Worm (Caenorhabditis elegans) whole organism, early embryonic: ENCODE measurements around the gene F38B6.6.

Experiments
- B0310.2 ChIP-seq: sonication (generic microtip); optimal IDR thresholded peaks from 2 replicates; lab custom pipeline; 2016; ENCODE audit warnings: mild to moderate bottlenecking, missing genetic modification characterization, missing compliant biosample characterization
- F13C5.2 ChIP-seq: sonication (generic microtip); optimal IDR thresholded peaks from 2 replicates; lab custom pipeline; 2017; ENCODE audit warnings: mild to moderate bottlenecking, missing genetic modification characterization, inconsistent platforms, missing compliant biosample characterization
- aly-1 ChIP-seq: sonication (generic microtip); optimal IDR thresholded peaks from 2 replicates; lab custom pipeline; 2016; ENCODE audit warnings: missing genetic modification characterization, missing compliant biosample characterization
- ama-1 ChIP-seq: fragments of 150-350 bp; optimal IDR thresholded peaks from 2 replicates; lab custom pipeline; 2014
- ceh-13 ChIP-seq: fragments of 200-800 bp; sonication (Bioruptor generic); optimal IDR thresholded peaks from 2 replicates; lab custom pipeline; 2018; ENCODE audit warnings: mild to moderate bottlenecking, missing genetic modification characterization, missing compliant biosample characterization
- ceh-36 ChIP-seq: sonication (generic microtip); optimal IDR thresholded peaks from 2 replicates; lab custom pipeline; 2016; ENCODE audit warnings: missing genetic modification characterization, inconsistent platforms, missing compliant biosample characterization
- ets-7 ChIP-seq: sonication (generic microtip); optimal IDR thresholded peaks from 2 replicates; lab custom pipeline; 2016; ENCODE audit warnings: missing genotype, missing genetic modification characterization, missing compliant biosample characterization
- flt-1 ChIP-seq: fragments of 200-800 bp; sonication (Bioruptor generic); IDR thresholded peaks from 2 replicates; pipeline ENCODE4 v1.3.6; 2022; ENCODE audit warnings: missing genetic modification characterization, missing compliant biosample characterization
- hmbx-1 ChIP-seq: sonication (generic microtip); optimal IDR thresholded peaks from 2 replicates; lab custom pipeline; 2016; ENCODE audit warnings: mild to moderate bottlenecking, missing genetic modification characterization, missing compliant biosample characterization
- hmg-4 ChIP-seq: fragments of 200-800 bp; sonication (Bioruptor generic); optimal IDR thresholded peaks from 2 replicates; lab custom pipeline; 2018; ENCODE audit warnings: mild to moderate bottlenecking, missing genetic modification characterization, missing compliant biosample characterization
- hnd-1 ChIP-seq: sonication (generic microtip); optimal IDR thresholded peaks from 2 replicates; lab custom pipeline; 2016; ENCODE audit warnings: missing genetic modification characterization, missing compliant biosample characterization
- pes-1 ChIP-seq: fragments of 200-800 bp; sonication (Bioruptor generic); IDR thresholded peaks from 2 replicates; pipeline ENCODE4 v1.3.6; 2022; ENCODE audit warnings: missing genetic modification reagents, missing genetic modification characterization, missing compliant biosample characterization
- scrt-1 ChIP-seq: fragments of 200-800 bp; sonication (Bioruptor generic); IDR thresholded peaks from 2 replicates; pipeline ENCODE4 v1.3.6; 2022; ENCODE audit warnings: missing genetic modification characterization, missing compliant biosample characterization
- sea-1 ChIP-seq: fragments of 200-800 bp; sonication (Bioruptor generic); conservative IDR thresholded peaks from 2 replicates; pipeline ENCODE4 v1.3.6; 2022; ENCODE audit warnings: missing genetic modification characterization, missing compliant biosample characterization
- tbx-11 ChIP-seq: fragments of 200-800 bp; sonication (Bioruptor generic); IDR thresholded peaks from 2 replicates; pipeline ENCODE4 v1.3.6; 2022; ENCODE audit warnings: missing genetic modification characterization, missing compliant biosample characterization
- tbx-37 ChIP-seq: fragments of 200-800 bp; sonication (Bioruptor generic); conservative IDR thresholded peaks from 2 replicates; pipeline ENCODE4 v1.3.6; 2022; ENCODE audit warnings: missing genetic modification reagents, missing genetic modification characterization, missing compliant biosample characterization
- tra-4 ChIP-seq: sonication (generic microtip); optimal IDR thresholded peaks from 2 replicates; lab custom pipeline; 2017; ENCODE audit warnings: missing genetic modification characterization, missing compliant biosample characterization

Gene F38B6.6

ce11 chrX:6667468-6667867 lies 22.4 kb downstream of the F38B6.6 start:
- no peak for TF ChIP-seq tra-4 (tag; lab: Kevin White, UChicago)
- no peak for TF ChIP-seq hmg-4 (GFP tag; lab: Kevin White, UChicago)
- TF ChIP-seq ceh-36 (tag; lab: Kevin White, UChicago) = no peak
- no peak for TF ChIP-seq sea-1
- TF ChIP-seq hnd-1 (tag; lab: Kevin White, UChicago) = no peak
- no peak for TF ChIP-seq scrt-1 (GFP tag; lab: Robert Waterston, UW)
- no peak for TF ChIP-seq tbx-11 (GFP tag; lab: Robert Waterston, UW)
- TF ChIP-seq B0310.2 = no peak
- TF ChIP-seq F13C5.2 = no peak

ce11 chrX:6665129-6665858 lies 24.6 kb downstream of the F38B6.6 start:
- no peak for TF ChIP-seq ama-1 (lab: Kevin White, UChicago)
- TF ChIP-seq ceh-13 (GFP tag; lab: Kevin White, UChicago) = no peak
- no peak for TF ChIP-seq aly-1
- TF ChIP-seq tra-4 (tag; lab: Kevin White, UChicago) = no peak
- no peak for TF ChIP-seq flt-1
- TF ChIP-seq tbx-11 (GFP tag; lab: Robert Waterston, UW) = no peak
- TF ChIP-seq tbx-37 (GFP tag; lab: Robert Waterston, UW) = no peak
- no peak for TF ChIP-seq ets-7 (tag; lab: Kevin White, UChicago)

- no peak for TF ChIP-seq sea-1
- no peak for TF ChIP-seq ama-1 (lab: Kevin White, UChicago)
- TF ChIP-seq F13C5.2 = no peak
- TF ChIP-seq tra-4 (tag; lab: Kevin White, UChicago) = no peak
- TF ChIP-seq pes-1 (GFP tag; lab: Robert Waterston, UW) = no peak
- no peak for TF ChIP-seq ets-7 (tag; lab: Kevin White, UChicago)
- TF ChIP-seq hmg-4 (GFP tag; lab: Kevin White, UChicago) = no peak
- no peak for TF ChIP-seq hmbx-1 (tag; lab: Kevin White, UChicago)
- TF ChIP-seq ceh-13 (GFP tag; lab: Kevin White, UChicago) = no peak
- TF ChIP-seq tbx-11 (GFP tag; lab: Robert Waterston, UW) = no peak
- no peak for TF ChIP-seq aly-1
- no peak for TF ChIP-seq B0310.2
These were observed 26.0 kb downstream of the F38B6.6 start for ce11 chrX:6663780-6664437.

- TF ChIP-seq sea-1 = no peak
- no peak for TF ChIP-seq hnd-1 (tag; lab: Kevin White, UChicago)
- TF ChIP-seq scrt-1 (GFP tag; lab: Robert Waterston, UW) = no peak
- TF ChIP-seq ets-7 (tag; lab: Kevin White, UChicago) = no peak
- TF ChIP-seq hmbx-1 (tag; lab: Kevin White, UChicago) = no peak
- TF ChIP-seq F13C5.2 = no peak
- TF ChIP-seq flt-1 = no peak
- no peak for TF ChIP-seq aly-1
- TF ChIP-seq ceh-36 (tag; lab: Kevin White, UChicago) = no peak
- no peak for TF ChIP-seq ceh-13 (GFP tag; lab: Kevin White, UChicago)
- no peak for TF ChIP-seq tbx-11 (GFP tag; lab: Robert Waterston, UW)
- no peak for TF ChIP-seq hmg-4 (GFP tag; lab: Kevin White, UChicago)
- no peak for TF ChIP-seq pes-1 (GFP tag; lab: Robert Waterston, UW)
These were observed 27.6 kb downstream of the F38B6.6 start for ce11 chrX:6662267-6662666.

- TF ChIP-seq ceh-36 (tag; lab: Kevin White, UChicago) (no peak), B0310.2 (no peak), aly-1 (no peak), tra-4 (tag; lab: Kevin White, UChicago) (no peak), hnd-1 (tag; lab: Kevin White, UChicago) (no peak), flt-1 (no peak), ceh-13 (GFP tag; lab: Kevin White, UChicago) (no peak), ets-7 (tag; lab: Kevin White, UChicago) (no peak), hmg-4 (GFP tag; lab: Kevin White, UChicago) (no peak), scrt-1 (GFP tag; lab: Robert Waterston, UW) (no peak), ama-1 (lab: Kevin White, UChicago) (no peak), F13C5.2 (no peak), pes-1 (GFP tag; lab: Robert Waterston, UW) (no peak), sea-1 (no peak), hmbx-1 (tag; lab: Kevin White, UChicago) (no peak)
These were observed 33.1 kb downstream of the F38B6.6 start for ce11 chrX:6656770-6657169.

ce11 chrX:6656251-6656650 lies 33.6 kb downstream of the F38B6.6 start:
- TF ChIP-seq scrt-1 (GFP tag; lab: Robert Waterston, UW) (no peak), F13C5.2 (no peak), hmg-4 (GFP tag; lab: Kevin White, UChicago) (no peak), aly-1 (no peak), ceh-36 (tag; lab: Kevin White, UChicago) (no peak), ets-7 (tag; lab: Kevin White, UChicago) (no peak), hmbx-1 (tag; lab: Kevin White, UChicago) (no peak), flt-1 (no peak), ama-1 (lab: Kevin White, UChicago) (no peak)

ce11 chrX:6655163-6655562 lies 34.7 kb downstream of the F38B6.6 start, which contains the start of gene nhr-173:
Gene nhr-173 (plus strand): TSS chrX:6655528.
- no peak for TF ChIP-seq aly-1
- no peak for TF ChIP-seq scrt-1 (GFP tag; lab: Robert Waterston, UW)
- no peak for TF ChIP-seq hmbx-1 (tag; lab: Kevin White, UChicago)
- no peak for TF ChIP-seq F13C5.2
- no peak for TF ChIP-seq tra-4 (tag; lab: Kevin White, UChicago)
- no peak for TF ChIP-seq ceh-13 (GFP tag; lab: Kevin White, UChicago)
- no peak for TF ChIP-seq ets-7 (tag; lab: Kevin White, UChicago)
- TF ChIP-seq flt-1 = no peak
- TF ChIP-seq ceh-36 (tag; lab: Kevin White, UChicago) = no peak
- TF ChIP-seq hmg-4 (GFP tag; lab: Kevin White, UChicago) = no peak
- no peak for TF ChIP-seq sea-1
